Worm (Caenorhabditis elegans) whole organism, L4 larva: ENCODE data around the gene C44B9.3.
A peak's percentile ranks its signal among the peaks of the same experiment; 100 is the strongest.

Source experiments
- F49E8.2 ChIP-seq: sonication (generic microtip); optimal IDR thresholded peaks from 2 replicates; lab custom pipeline; 2016; ENCODE audit warnings: missing compliant biosample characterization, mild to moderate bottlenecking, missing genetic modification characterization, borderline replicate concordance
- ZK337.2 ChIP-seq: fragments of 200-800 bp; sonication (Bioruptor generic); IDR thresholded peaks from 2 replicates; pipeline ENCODE4 v1.3.6; 2022; ENCODE audit warnings: missing genetic modification reagents, missing genetic modification characterization, missing compliant biosample characterization
- ZK546.5 ChIP-seq, 2 experiments: sonication (generic microtip); optimal IDR thresholded peaks; 2 replicates each; lab custom pipeline; 2017; ENCODE audit warnings: missing biosample characterization in 2 of 2, missing genetic modification characterization in 2 of 2
- aha-1 ChIP-seq: fragments of 150-350 bp; peaks from one replicate; lab custom pipeline; 2014; ENCODE audit warnings: missing biosample characterization, missing genetic modification characterization
- ama-1 ChIP-seq: fragments of 150-350 bp; optimal IDR thresholded peaks from 2 replicates; lab custom pipeline; 2014; ENCODE audit warnings: inconsistent platforms, mixed read lengths
- arid-1 ChIP-seq: fragments of 200-800 bp; sonication (Bioruptor generic); conservative IDR thresholded peaks from 2 replicates; pipeline ENCODE4 v1.3.6; 2022; ENCODE audit warnings: missing genetic modification reagents, missing genetic modification characterization, missing compliant biosample characterization
- ceh-28 ChIP-seq: fragments of 150-350 bp; optimal IDR thresholded peaks from 2 replicates; lab custom pipeline; 2014; ENCODE audit warnings: missing biosample characterization, missing genetic modification reagents, missing genetic modification characterization
- ceh-44 ChIP-seq: fragments of 200-800 bp; sonication (Bioruptor generic); IDR thresholded peaks from 2 replicates; pipeline ENCODE4 v1.3.6; 2022; ENCODE audit warnings: missing genetic modification reagents, missing genetic modification characterization, missing compliant biosample characterization
- cey-2 ChIP-seq: sonication (generic microtip); optimal IDR thresholded peaks from 3 replicates; lab custom pipeline; 2017; ENCODE audit warnings: missing genetic modification characterization, mild to moderate bottlenecking, missing compliant biosample characterization, antibody characterized with exemption, borderline replicate concordance; ENCODE audit not compliant: insufficient read depth
- dmd-6 ChIP-seq: fragments of 200-800 bp; sonication (Bioruptor generic); IDR thresholded peaks from 2 replicates; pipeline ENCODE4 v1.3.6; 2022; ENCODE audit warnings: missing genetic modification reagents, missing genetic modification characterization, missing compliant biosample characterization
- dmd-9 ChIP-seq: fragments of 200-800 bp; sonication (Bioruptor generic); IDR thresholded peaks from 2 replicates; pipeline ENCODE4 v1.3.6; 2022; ENCODE audit warnings: missing genetic modification reagents, missing genetic modification characterization, missing compliant biosample characterization
- dpl-1 ChIP-seq: fragments of 150-350 bp; optimal IDR thresholded peaks from 2 replicates; lab custom pipeline; 2014; ENCODE audit warnings: missing biosample characterization, missing genetic modification reagents, missing genetic modification characterization
- duxl-1 ChIP-seq: sonication (generic microtip); optimal IDR thresholded peaks from 2 replicates; lab custom pipeline; 2016; ENCODE audit warnings: mild to moderate bottlenecking, missing genetic modification characterization, moderate library complexity, missing compliant biosample characterization; ENCODE audit not compliant: poor library complexity
- dve-1 ChIP-seq: sonication (generic microtip); optimal IDR thresholded peaks from 2 replicates; lab custom pipeline; 2017; ENCODE audit warnings: antibody characterized with exemption, mild to moderate bottlenecking, missing genetic modification characterization, missing compliant biosample characterization; ENCODE audit not compliant: insufficient read depth
- egl-27 ChIP-seq: sonication (generic microtip); optimal IDR thresholded peaks from 3 replicates; lab custom pipeline; 2017; ENCODE audit warnings: missing biosample characterization, missing genetic modification reagents, missing genetic modification characterization
- hlh-30 ChIP-seq: sonication (generic microtip); optimal IDR thresholded peaks from 2 replicates; lab custom pipeline; 2017; ENCODE audit warnings: antibody characterized with exemption, mild to moderate bottlenecking, missing genetic modification characterization, missing compliant biosample characterization; ENCODE audit not compliant: insufficient read depth
- lin-15B ChIP-seq: fragments of 150-350 bp; sonication (generic microtip); optimal IDR thresholded peaks from 3 replicates; lab custom pipeline; 2014; ENCODE audit warnings: missing biosample characterization, missing genetic modification characterization
- lin-38 ChIP-seq: fragments of 200-800 bp; sonication (Bioruptor generic); IDR thresholded peaks from 2 replicates; pipeline ENCODE4 v1.3.6; 2022; ENCODE audit warnings: missing genetic modification reagents, missing genetic modification characterization, missing compliant biosample characterization
- lir-3 ChIP-seq: sonication (generic microtip); optimal IDR thresholded peaks from 2 replicates; lab custom pipeline; 2016; ENCODE audit warnings: mild to moderate bottlenecking, missing genetic modification characterization, missing compliant biosample characterization
- lsy-2 ChIP-seq, 2 experiments: fragments of 150-350 bp in 1 of 2; sonication (generic microtip) in 1 of 2; optimal IDR thresholded peaks; 2 replicates each; lab custom pipeline; 2014 to 2017; ENCODE audit warnings: missing biosample characterization in 2 of 2, missing genetic modification characterization in 2 of 2
- mep-1 ChIP-seq: fragments of 150-350 bp; sonication (generic microtip); optimal IDR thresholded peaks from 3 replicates; lab custom pipeline; 2014; ENCODE audit warnings: missing biosample characterization, missing genetic modification characterization
- mes-2 ChIP-seq: sonication (generic microtip); optimal IDR thresholded peaks from 2 replicates; lab custom pipeline; 2016; ENCODE audit warnings: missing genotype, mild to moderate bottlenecking, missing genetic modification characterization, missing compliant biosample characterization; ENCODE audit not compliant: poor library complexity, severe bottlenecking
- nhr-11 ChIP-seq: fragments of 150-350 bp; optimal IDR thresholded peaks from 2 replicates; lab custom pipeline; 2014; ENCODE audit warnings: missing biosample characterization, missing genetic modification characterization
- nhr-237 ChIP-seq: sonication (generic microtip); optimal IDR thresholded peaks from 2 replicates; lab custom pipeline; 2017; ENCODE audit warnings: missing biosample characterization, missing genetic modification characterization
- nhr-42 ChIP-seq: fragments of 200-800 bp; sonication (Bioruptor generic); IDR thresholded peaks from 2 replicates; pipeline ENCODE4 v1.3.6; 2022; ENCODE audit warnings: missing genetic modification characterization, missing compliant biosample characterization
- nhr-77 ChIP-seq: fragments of 150-350 bp; optimal IDR thresholded peaks from 2 replicates; lab custom pipeline; 2014; ENCODE audit warnings: missing biosample characterization, missing genetic modification characterization
- pha-4 ChIP-seq, 2 experiments: fragments of 150-350 bp in 1 of 2; fragments of 200-800 bp in 1 of 2; sonication (Bioruptor generic) in 1 of 2; IDR thresholded peaks in 1 of 2; optimal IDR thresholded peaks in 1 of 2; 2 replicates each; pipeline versions ENCODE4 v1.3.6 to Lab custom; 2014 to 2022; ENCODE audit warnings: missing genetic modification characterization in 2 of 2, missing genetic modification reagents in 2 of 2, missing biosample characterization in 1 of 2, missing compliant biosample characterization in 1 of 2
- pqm-1 ChIP-seq: sonication (generic microtip); optimal IDR thresholded peaks from 2 replicates; lab custom pipeline; 2017; ENCODE audit warnings: missing biosample characterization, missing genetic modification characterization
- rbr-2 ChIP-seq: sonication (generic microtip); optimal IDR thresholded peaks from 2 replicates; lab custom pipeline; 2016; ENCODE audit warnings: missing genotype, missing genetic modification characterization, missing compliant biosample characterization
- spr-3 ChIP-seq: fragments of 200-800 bp; sonication (Bioruptor generic); optimal IDR thresholded peaks from 2 replicates; lab custom pipeline; 2018; ENCODE audit warnings: mild to moderate bottlenecking, missing genetic modification characterization, missing compliant biosample characterization
- tag-97 ChIP-seq: fragments of 200-800 bp; sonication (Bioruptor generic); IDR thresholded peaks from 2 replicates; pipeline ENCODE4 v1.3.6; 2022; ENCODE audit warnings: missing genetic modification characterization, missing compliant biosample characterization
- unc-130 ChIP-seq: sonication (generic microtip); optimal IDR thresholded peaks from 2 replicates; lab custom pipeline; 2016; ENCODE audit warnings: missing genetic modification reagents, missing genetic modification characterization, missing compliant biosample characterization
- unc-62 ChIP-seq, 3 experiments: fragments of 150-350 bp in 1 of 3; sonication (generic microtip); optimal IDR thresholded peaks in 2 of 3; peaks in 1 of 3; 1 replicate in 1 of 3; 2 replicates in 2 of 3; lab custom pipeline; 2014 to 2017; ENCODE audit warnings: missing biosample characterization in 3 of 3, missing genetic modification characterization in 3 of 3, missing genetic modification reagents in 3 of 3, missing genotype in 1 of 3
- zfp-3 ChIP-seq: fragments of 200-800 bp; sonication (Bioruptor generic); conservative IDR thresholded peaks from 2 replicates; pipeline ENCODE4 v1.3.6; 2022; ENCODE audit warnings: missing genetic modification reagents, missing genetic modification characterization, missing compliant biosample characterization
- ztf-7 ChIP-seq: fragments of 150-350 bp; optimal IDR thresholded peaks from 2 replicates; lab custom pipeline; 2014; ENCODE audit warnings: missing biosample characterization, missing genetic modification characterization

The C44B9.3 gene

DNA sequence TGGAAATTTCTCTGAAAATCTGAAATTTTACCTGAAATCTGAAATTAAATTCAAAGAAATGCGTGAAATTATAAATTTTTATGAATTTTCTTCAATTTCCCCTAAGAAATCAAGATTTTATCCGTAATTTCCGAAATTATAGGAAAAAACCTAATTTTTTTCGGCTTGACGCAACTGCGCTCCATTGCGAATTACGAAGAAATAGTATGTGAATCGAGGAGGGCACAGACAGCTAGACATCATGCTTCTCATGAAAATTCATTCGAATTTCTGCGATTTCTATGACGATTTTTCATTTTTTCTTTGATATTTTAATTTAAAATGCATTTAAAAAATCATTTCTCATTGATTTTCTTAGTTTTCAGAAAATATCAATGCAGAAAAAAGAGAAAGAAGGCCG lies 2.0 kb upstream of the C44B9.3 start:
- TF ChIP-seq hlh-30 (tag; lab: Kevin White, UChicago) (peak; percentile 51), unc-62 (GFP tag; optimal IDR thresholded peaks at IDR 0.05 in 1 of 2; lab: Kevin White, UChicago) (peak in 1 of 2 experiments; percentile 24), unc-62 (tag; optimal IDR thresholded peaks at IDR 0.05; lab: Kevin White, UChicago) (no peak), dmd-6 (GFP tag; lab: Robert Waterston, UW) (no peak), rbr-2 (tag; lab: Kevin White, UChicago) (peak; percentile 8), nhr-11 (tag; lab: Kevin White, UChicago) (peak; percentile 24), pha-4 (GFP tag; IDR thresholded peaks at IDR 0.05; lab: Robert Waterston, UW) (no peak), pha-4 (tag; optimal IDR thresholded peaks at IDR 0.05; lab: Kevin White, UChicago) (peak; percentile 9), arid-1 (no peak), nhr-77 (tag; lab: Kevin White, UChicago) (peak; percentile 38), pqm-1 (tag; lab: Kevin White, UChicago) (no peak), dpl-1 (GFP tag; lab: Kevin White, UChicago) (peak; percentile 67), mes-2 (tag; lab: Kevin White, UChicago) (no peak), dve-1 (tag; lab: Kevin White, UChicago) (peak; percentile 53), nhr-237 (tag; lab: Kevin White, UChicago) (no peak), ceh-28 (tag; lab: Kevin White, UChicago) (no peak), spr-3 (no peak), lin-38 (GFP tag; lab: Robert Waterston, UW) (peak; percentile 98), lin-15B (tag; lab: Kevin White, UChicago) (peak; percentile 21), lsy-2 (tag; optimal IDR thresholded peaks at IDR 0.05; lab: Kevin White, UChicago) (peak in 1 of 2 experiments; percentile 82), ztf-7 (tag; lab: Kevin White, UChicago) (peak; percentile 42), mep-1 (tag; lab: Kevin White, UChicago) (peak; percentile 55)

ce11 chrIII:10881462-10881861 lies 1.5 kb upstream of the C44B9.3 start, which contains the start of gene athp-1:
Gene athp-1 (plus strand): TSS chrIII:10881766.
- TF ChIP-seq mes-2 (tag; lab: Kevin White, UChicago) (peak; percentile 28), ZK337.2 (GFP tag; lab: Robert Waterston, UW) (no peak), aha-1 (tag; lab: Kevin White, UChicago) (no peak), unc-130 (peak; percentile 26), F49E8.2 (tag; lab: Kevin White, UChicago) (peak; percentile 7), ama-1 (no peak), ZK546.5 (tag; optimal IDR thresholded peaks at IDR 0.05; lab: Kevin White, UChicago) (no peak), tag-97 (GFP tag; lab: Robert Waterston, UW) (no peak), lin-38 (GFP tag; lab: Robert Waterston, UW) (peak; percentile 46), duxl-1 (tag; lab: Kevin White, UChicago) (no peak), lsy-2 (tag; optimal IDR thresholded peaks at IDR 0.05; lab: Kevin White, UChicago) (peak in 1 of 2 experiments; percentile 52)
- TF ChIP-seq, all 104 proteins: peak for 5

DNA sequence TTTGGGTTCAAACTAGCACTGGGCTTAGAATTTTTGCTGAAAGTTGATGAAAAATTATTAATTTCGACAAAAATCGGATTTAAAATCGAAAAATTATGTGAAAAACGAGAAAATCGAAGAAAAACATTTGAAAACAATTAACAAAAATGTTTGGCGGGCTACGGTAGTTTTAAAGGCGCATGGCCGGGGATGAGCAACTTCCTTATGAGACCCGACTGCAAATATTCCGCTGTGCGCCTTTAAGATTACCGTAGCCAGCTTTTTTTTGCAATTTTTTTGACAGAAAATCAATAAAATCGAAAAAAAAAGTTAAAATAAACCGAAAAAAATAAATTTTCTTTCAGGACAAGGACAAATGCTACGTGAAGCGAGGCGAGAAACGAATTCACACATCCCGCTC lies 2.4 kb downstream of the C44B9.3 start:
- TF ChIP-seq mes-2 (tag; lab: Kevin White, UChicago) (peak; percentile 14), F49E8.2 (tag; lab: Kevin White, UChicago) (peak; percentile 86), dmd-9 (GFP tag; lab: Robert Waterston, UW) (no peak), unc-62 (GFP tag; optimal IDR thresholded peaks at IDR 0.05 in 1 of 2; lab: Kevin White, UChicago) (no peak), unc-62 (tag; optimal IDR thresholded peaks at IDR 0.05; lab: Kevin White, UChicago) (no peak), dve-1 (tag; lab: Kevin White, UChicago) (no peak), arid-1 (0 out of 2 replicates have a peak, but pooled peaks have one; percentile 40), nhr-11 (tag; lab: Kevin White, UChicago) (no peak), lir-3 (tag; lab: Kevin White, UChicago) (no peak), zfp-3 (GFP tag; lab: Robert Waterston, UW) (no peak), ceh-44 (GFP tag; lab: Robert Waterston, UW) (0 out of 2 replicates have a peak, but pooled peaks have one; percentile 11), hlh-30 (tag; lab: Kevin White, UChicago) (no peak), unc-130 (peak; percentile 66), cey-2 (no peak), egl-27 (tag; lab: Kevin White, UChicago) (no peak), nhr-42 (GFP tag; lab: Robert Waterston, UW) (no peak), nhr-77 (tag; lab: Kevin White, UChicago) (no peak), lin-38 (GFP tag; lab: Robert Waterston, UW) (peak; percentile 67)
